Worm (Caenorhabditis elegans) whole organism, L4/young adult: ENCODE results near the gene T04G9.6.

Experiments used
- W03F9.2 ChIP-seq: fragments of 150-350 bp; optimal IDR thresholded peaks from 2 replicates; lab custom pipeline; 2014; ENCODE audit warnings: missing biosample characterization, missing genetic modification characterization
- dao-5 ChIP-seq: sonication (generic microtip); optimal IDR thresholded peaks from 2 replicates; lab custom pipeline; 2016; ENCODE audit warnings: missing genotype, missing genetic modification characterization, moderate library complexity, missing compliant biosample characterization

ce11 chrX:828603-829002 lies 43.9 kb upstream of the T04G9.6 start, which contains the start of gene wdr-54:
- TF ChIP-seq dao-5 (tag; lab: Kevin White, UChicago) (no peak), W03F9.2 (tag; lab: Kevin White, UChicago) (no peak)
